Worm (Caenorhabditis elegans): Measurements from ENCODE around the gene gspd-1.
A peak's percentile ranks its signal among the peaks of the same experiment; 100 is the strongest.

DNA sequence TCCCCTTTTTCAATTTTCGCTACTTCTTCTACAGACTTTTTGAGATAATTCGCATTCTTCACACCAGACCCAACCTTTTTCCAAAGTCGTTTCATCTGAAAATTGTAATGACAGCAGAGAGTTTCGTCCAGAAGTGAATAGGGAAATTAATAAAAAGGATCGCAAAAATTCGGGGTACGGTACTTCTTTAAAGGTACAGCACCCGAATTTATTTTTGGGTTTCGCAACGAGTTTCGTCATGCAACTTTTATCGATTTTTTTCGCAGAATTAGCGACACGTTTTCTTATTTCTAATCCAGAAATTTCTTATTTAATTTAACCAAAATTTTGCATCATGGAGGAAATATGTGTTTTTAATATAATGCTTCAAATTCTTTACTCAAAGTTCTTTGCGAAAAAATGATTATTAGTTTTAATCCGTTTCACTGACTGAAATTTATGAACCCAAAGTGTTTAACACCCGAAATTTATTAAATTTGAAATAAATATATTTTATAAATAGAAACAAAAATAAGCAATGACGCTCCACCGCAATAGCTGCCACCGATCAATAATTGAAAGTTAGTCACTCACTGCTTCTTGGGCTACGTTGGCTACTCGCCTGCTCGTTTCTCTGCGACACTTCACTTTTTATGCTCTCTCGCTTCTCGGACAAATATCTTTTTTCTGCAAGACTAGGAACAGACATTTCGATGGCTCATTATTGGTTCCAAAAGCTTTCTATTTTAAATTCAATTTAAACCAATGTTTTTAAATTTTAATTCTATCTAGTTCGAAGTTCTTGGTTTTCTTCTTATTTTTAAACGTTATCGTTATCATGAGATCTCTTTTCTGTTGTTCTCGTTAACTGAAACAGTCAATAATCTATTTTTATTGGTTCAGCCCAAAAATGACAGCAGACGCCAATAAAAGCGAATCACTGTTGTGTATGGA is 18.8 kb upstream of the gspd-1 start, which contains the start of the genes B0035.15 and dnj-1:
- no peak for TF ChIP-seq ZK546.5 (tag; optimal IDR thresholded peaks at IDR 0.05)
- no peak for TF ChIP-seq ztf-11 (tag; optimal IDR thresholded peaks at IDR 0.05)
- no peak for TF ChIP-seq alr-1 (tag; optimal IDR thresholded peaks at IDR 0.05)
- peak; percentile 19 for TF ChIP-seq F13H6.1 (tag; optimal IDR thresholded peaks at IDR 0.05)
- peak; percentile 78 for TF ChIP-seq C34F6.9 (tag; optimal IDR thresholded peaks at IDR 0.05)
- no peak for TF ChIP-seq elt-3 (tag; optimal IDR thresholded peaks at IDR 0.05)
- no peak for TF ChIP-seq ztf-1 (GFP tag; conservative IDR thresholded peaks at IDR 0.05)

Measured in whole organism, L2 larva.